Worm (Caenorhabditis elegans) whole organism, L4/young adult: ENCODE data around the gene rfip-1.

ENCODE experiments used
- W03F9.2 ChIP-seq: fragments of 150-350 bp; optimal IDR thresholded peaks from 2 replicates; lab custom pipeline; 2014; ENCODE audit warnings: missing biosample characterization, missing genetic modification characterization
- dao-5 ChIP-seq: sonication (generic microtip); optimal IDR thresholded peaks from 2 replicates; lab custom pipeline; 2016; ENCODE audit warnings: missing genotype, missing genetic modification characterization, moderate library complexity, missing compliant biosample characterization
- him-1 ChIP-seq: sonication (generic microtip); optimal IDR thresholded peaks from 2 replicates; lab custom pipeline; 2016; ENCODE audit warnings: missing genotype, missing genetic modification reagents, missing genetic modification characterization, missing compliant biosample characterization

DNA sequence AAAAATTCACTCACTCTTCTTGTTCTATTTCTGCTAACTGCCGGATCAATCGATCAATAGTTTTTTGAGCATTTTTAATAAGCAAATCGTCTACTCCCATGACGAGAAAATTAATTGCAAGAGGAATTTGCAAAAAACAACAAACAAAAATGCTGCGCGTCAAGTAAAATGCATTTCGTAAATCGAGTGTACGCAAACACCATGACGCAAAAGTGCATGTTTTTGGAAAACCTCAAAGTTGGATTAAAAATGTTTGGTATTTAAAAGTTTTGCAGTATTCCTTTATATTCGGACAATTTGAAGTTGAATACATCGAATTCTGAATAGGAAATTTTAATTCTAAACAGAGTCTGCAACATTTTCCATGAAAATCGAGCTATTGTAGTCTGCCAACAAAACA is 45.1 kb upstream of the rfip-1 start, which contains the start of gene ZK1248.19:
- no peak for TF ChIP-seq dao-5 (tag; lab: Kevin White, UChicago)
- TF ChIP-seq him-1, result no peak
- TF ChIP-seq W03F9.2, result peak; percentile 38
